Worm (Caenorhabditis elegans) whole organism, midembryonic: ENCODE measurements around the gene aptf-1.

Experiments
- T22C8.4 ChIP-seq: fragments of 200-800 bp; sonication (Bioruptor generic); IDR thresholded peaks from 2 replicates; pipeline ENCODE4 v1.3.6; 2022; ENCODE audit warnings: missing genetic modification characterization, missing compliant biosample characterization
- cog-1 ChIP-seq: sonication (generic microtip); optimal IDR thresholded peaks from 2 replicates; lab custom pipeline; 2016; ENCODE audit warnings: missing genetic modification characterization, missing compliant biosample characterization
- flt-1 ChIP-seq: fragments of 200-800 bp; sonication (Bioruptor generic); IDR thresholded peaks from 2 replicates; pipeline ENCODE4 v1.3.6; 2022; ENCODE audit warnings: missing genetic modification characterization, missing compliant biosample characterization
- klf-2 ChIP-seq: fragments of 200-800 bp; sonication (Bioruptor generic); conservative IDR thresholded peaks from 2 replicates; pipeline ENCODE4 v1.3.6; 2022; ENCODE audit warnings: missing genetic modification reagents, missing genetic modification characterization, missing compliant biosample characterization
- med-1 ChIP-seq: sonication (generic microtip); optimal IDR thresholded peaks from 2 replicates; lab custom pipeline; 2017; ENCODE audit warnings: missing genetic modification characterization, mild to moderate bottlenecking, missing compliant biosample characterization, antibody characterized with exemption, missing genetic modification reagents; ENCODE audit not compliant: insufficient read depth
- ref-1 ChIP-seq: fragments of 200-800 bp; sonication (Bioruptor generic); conservative IDR thresholded peaks from 2 replicates; pipeline ENCODE4 v1.3.6; 2022; ENCODE audit warnings: missing genetic modification reagents, missing genetic modification characterization, missing compliant biosample characterization
- tab-1 ChIP-seq: fragments of 200-800 bp; sonication (Bioruptor generic); IDR thresholded peaks from 2 replicates; pipeline ENCODE4 v1.3.6; 2022; ENCODE audit warnings: missing genetic modification characterization, missing compliant biosample characterization
- ztf-23 ChIP-seq: fragments of 200-800 bp; sonication (Bioruptor generic); IDR thresholded peaks from 2 replicates; pipeline ENCODE4 v1.3.6; 2022; ENCODE audit warnings: missing genetic modification reagents, missing genetic modification characterization, missing compliant biosample characterization
- ztf-29 ChIP-seq: fragments of 200-800 bp; sonication (Bioruptor generic); IDR thresholded peaks from 2 replicates; pipeline ENCODE4 v1.3.6; 2022; ENCODE audit warnings: missing genetic modification reagents, missing genetic modification characterization, missing compliant biosample characterization

DNA sequence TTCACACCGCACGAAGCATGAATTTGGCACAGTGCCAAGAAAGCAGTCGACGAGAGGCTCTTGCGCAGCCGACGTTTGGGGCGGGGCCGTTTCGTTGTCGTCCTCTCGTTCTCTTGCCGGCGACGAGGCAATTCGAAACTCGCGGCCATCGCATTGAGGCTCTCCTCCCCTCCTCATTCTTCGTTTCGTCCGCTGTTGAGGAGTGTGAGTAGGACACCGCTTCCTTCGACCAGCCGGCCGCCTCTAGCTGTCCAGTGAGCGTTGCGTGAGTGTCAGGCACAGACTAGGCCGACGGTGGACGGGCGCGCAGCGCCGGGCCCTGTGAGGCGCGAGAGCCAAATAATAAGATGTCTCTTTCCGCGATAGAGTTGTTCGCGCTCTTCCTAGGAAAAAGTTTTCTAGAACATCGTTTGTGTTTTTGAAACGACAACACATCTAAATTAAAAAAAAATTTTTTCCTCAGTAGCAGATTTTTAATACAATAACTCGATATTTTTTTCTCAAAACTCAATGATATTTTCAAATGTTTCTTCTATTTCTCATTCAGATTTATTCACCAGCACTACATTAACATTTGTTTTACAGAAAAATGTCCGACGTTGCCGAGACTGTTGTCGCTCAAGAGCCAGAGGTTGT is 37.2 kb downstream of the aptf-1 start, which contains the start of the genes T28D9.11 and T28D9.1:
- TF ChIP-seq klf-2 (GFP tag; lab: Robert Waterston, UW) (no peak; the same call in 1 of the 2 replicates), ztf-23 (GFP tag; lab: Robert Waterston, UW) (peak; percentile 64; the same call in 1 of the 2 replicates), tab-1 (GFP tag; lab: Robert Waterston, UW) (peak; percentile 65; the same call in 1 of the 2 replicates), T22C8.4 (no peak), med-1 (GFP tag; lab: Kevin White, UChicago) (no peak), ref-1 (GFP tag; lab: Robert Waterston, UW) (no peak), flt-1 (GFP tag; lab: Robert Waterston, UW) (peak; percentile 64; the same call in 1 of the 2 replicates), ztf-29 (GFP tag; lab: Robert Waterston, UW) (peak; percentile 7; the same call in 1 of the 2 replicates), cog-1 (tag; lab: Kevin White, UChicago) (peak; percentile 29)
